Worm (Caenorhabditis elegans): ENCODE results near the gene T13G4.1.
A peak's percentile ranks its signal among the peaks of the same experiment; 100 is the strongest.

Gene T13G4.1

ce11 chrX:1207915-1208314 is 15.0 kb downstream of the T13G4.1 start:
- TF ChIP-seq tlp-1 (tag; optimal IDR thresholded peaks at IDR 0.05) = no peak
- TF ChIP-seq ztf-11 (tag; optimal IDR thresholded peaks at IDR 0.05) = no peak
- no peak for TF ChIP-seq lin-14 (GFP tag; optimal IDR thresholded peaks at IDR 0.05)
- TF ChIP-seq lin-39 (tag; optimal IDR thresholded peaks at IDR 0.05) = no peak
- no peak for TF ChIP-seq mep-1 (tag; optimal IDR thresholded peaks at IDR 0.05)
- no peak for TF ChIP-seq nhr-237 (tag; optimal IDR thresholded peaks at IDR 0.05)
- TF ChIP-seq mdl-1 (tag; optimal IDR thresholded peaks at IDR 0.05) = no peak

- no peak for TF ChIP-seq swsn-7 (tag; optimal IDR thresholded peaks at IDR 0.05)
- peak; percentile 36 for TF ChIP-seq fkh-10 (GFP tag; optimal IDR thresholded peaks at IDR 0.05)
These were observed 16.1 kb downstream of the T13G4.1 start, which contains the start of gene C46H3.1 for ce11 chrX:1209096-1209495. Gene C46H3.1 (plus strand): TSS chrX:1209396.

ce11 chrX:1213136-1213535 is 20.2 kb downstream of the T13G4.1 start:
- no peak for TF ChIP-seq tlp-1 (tag; optimal IDR thresholded peaks at IDR 0.05)
- no peak for TF ChIP-seq nhr-76 (tag; optimal IDR thresholded peaks at IDR 0.05)
- no peak for TF ChIP-seq dsc-1 (tag; optimal IDR thresholded peaks at IDR 0.05)
- TF ChIP-seq zip-4 (GFP tag; optimal IDR thresholded peaks at IDR 0.05) = no peak
- TF ChIP-seq C34B4.2 (tag; optimal IDR thresholded peaks at IDR 0.05) = no peak
- no peak for TF ChIP-seq zag-1 (tag; optimal IDR thresholded peaks at IDR 0.05)
- no peak for TF ChIP-seq sptf-1 (tag; optimal IDR thresholded peaks at IDR 0.05)
- TF ChIP-seq snpc-4 (tag; optimal IDR thresholded peaks at IDR 0.05) = no peak
- no peak for TF ChIP-seq nhr-77 (tag; optimal IDR thresholded peaks at IDR 0.05)
- TF ChIP-seq Y116A8C.19 (tag; optimal IDR thresholded peaks at IDR 0.05; ENCODE audit: borderline replicate concordance) = no peak
- no peak for TF ChIP-seq aly-2 (tag; optimal IDR thresholded peaks at IDR 0.05)
- TF ChIP-seq irx-1 (tag; optimal IDR thresholded peaks at IDR 0.05) = no peak
- no peak for TF ChIP-seq fkh-10 (GFP tag; optimal IDR thresholded peaks at IDR 0.05)

ce11 chrX:1216833-1217232 is 23.9 kb downstream of the T13G4.1 start:
- no peak for TF ChIP-seq snu-23 (GFP tag; optimal IDR thresholded peaks at IDR 0.05)
- TF ChIP-seq ceh-82 (tag; optimal IDR thresholded peaks at IDR 0.05) = no peak
- no peak for TF ChIP-seq nhr-71 (tag; optimal IDR thresholded peaks at IDR 0.05)
- TF ChIP-seq elt-2 (tag; optimal IDR thresholded peaks at IDR 0.05) = no peak
- TF ChIP-seq sox-4 (tag; optimal IDR thresholded peaks at IDR 0.05) = no peak
- no peak for TF ChIP-seq pqm-1 (tag; optimal IDR thresholded peaks at IDR 0.05)
- no peak for TF ChIP-seq pag-3 (tag; optimal IDR thresholded peaks at IDR 0.05; ENCODE audit: borderline replicate concordance, insufficient read depth)
- no peak for TF ChIP-seq nhr-84 (tag; optimal IDR thresholded peaks at IDR 0.05)
- TF ChIP-seq fkh-10 (GFP tag; optimal IDR thresholded peaks at IDR 0.05) = peak; percentile 83
- no peak for TF ChIP-seq xbp-1 (tag; optimal IDR thresholded peaks at IDR 0.05)
- TF ChIP-seq grh-1 (GFP tag; IDR thresholded peaks at IDR 0.05) = no peak
- no peak for TF ChIP-seq hlh-17 (GFP tag; optimal IDR thresholded peaks at IDR 0.05; ENCODE audit: borderline replicate concordance)
- TF ChIP-seq lin-14 (GFP tag; optimal IDR thresholded peaks at IDR 0.05) = peak; percentile 44
- no peak for TF ChIP-seq mef-2 (tag; optimal IDR thresholded peaks at IDR 0.05)
- no peak for TF ChIP-seq nhr-85 (tag)

ce11 chrX:1218457-1218856 is 25.5 kb downstream of the T13G4.1 start:
- no peak for TF ChIP-seq lin-14 (GFP tag; optimal IDR thresholded peaks at IDR 0.05)
- no peak for TF ChIP-seq lin-39 (tag; optimal IDR thresholded peaks at IDR 0.05)
- no peak for TF ChIP-seq ceh-63 (GFP tag; optimal IDR thresholded peaks at IDR 0.05)
- TF ChIP-seq C04F5.9 (tag; optimal IDR thresholded peaks at IDR 0.05) = no peak
- TF ChIP-seq zip-4 (GFP tag; optimal IDR thresholded peaks at IDR 0.05) = no peak
- TF ChIP-seq pax-3 (tag; optimal IDR thresholded peaks at IDR 0.05) = no peak
- no peak for TF ChIP-seq isw-1 (GFP tag; IDR thresholded peaks at IDR 0.05)
- no peak for TF ChIP-seq egl-27 (tag; optimal IDR thresholded peaks at IDR 0.05)
- no peak for TF ChIP-seq mab-9 (GFP tag; IDR thresholded peaks at IDR 0.05)
- TF ChIP-seq nhr-85 (tag) = no peak
- TF ChIP-seq ama-1 (optimal IDR thresholded peaks at IDR 0.05) = no peak
- TF ChIP-seq nhr-84 (tag; optimal IDR thresholded peaks at IDR 0.05) = no peak

Measured in whole organism, L1 larva.